Worm (Caenorhabditis elegans) whole organism, young adult: ENCODE results near the gene K10H10.9.
A peak's percentile ranks its signal among the peaks of the same experiment; 100 is the strongest.

Source experiments
- F33H1.4 ChIP-seq: fragments of 200-800 bp; sonication (Bioruptor generic); IDR thresholded peaks from 2 replicates; pipeline ENCODE4 v1.3.6; 2022; ENCODE audit warnings: missing genetic modification reagents, missing genetic modification characterization, missing compliant biosample characterization
- F37B4.10 ChIP-seq: fragments of 200-800 bp; sonication (Bioruptor generic); IDR thresholded peaks from 2 replicates; pipeline ENCODE4 v1.3.6; 2022; ENCODE audit warnings: missing genetic modification characterization, missing compliant biosample characterization
- F57A8.1 ChIP-seq: fragments of 200-800 bp; sonication (Bioruptor generic); optimal IDR thresholded peaks from 2 replicates; lab custom pipeline; 2018; ENCODE audit warnings: mild to moderate bottlenecking, missing genetic modification characterization, moderate library complexity, missing compliant biosample characterization
- T26A5.8 ChIP-seq: sonication (generic microtip); optimal IDR thresholded peaks from 2 replicates; lab custom pipeline; 2016; ENCODE audit warnings: missing genetic modification characterization, missing compliant biosample characterization
- Y53F4B.3 ChIP-seq: fragments of 200-800 bp; sonication (Bioruptor generic); IDR thresholded peaks from 2 replicates; pipeline ENCODE4 v1.3.6; 2022; ENCODE audit warnings: missing genetic modification reagents, missing genetic modification characterization, missing compliant biosample characterization
- Y56A3A.18 ChIP-seq: fragments of 200-800 bp; sonication (Bioruptor generic); IDR thresholded peaks from 2 replicates; pipeline ENCODE4 v1.3.6; 2022; ENCODE audit warnings: missing genetic modification reagents, missing genetic modification characterization, missing compliant biosample characterization
- ama-1 ChIP-seq, 3 experiments: fragments of 150-350 bp in 1 of 3; sonication (generic microtip) in 2 of 3; optimal IDR thresholded peaks; 2 replicates each; lab custom pipeline; 2014 to 2018; ENCODE audit warnings: missing biosample characterization in 2 of 3, missing genetic modification characterization in 2 of 3, missing genetic modification reagents in 2 of 3
- aptf-2 ChIP-seq: fragments of 200-800 bp; sonication (Bioruptor generic); conservative IDR thresholded peaks from 2 replicates; pipeline ENCODE4 v1.3.6; 2022; ENCODE audit warnings: missing genetic modification reagents, missing genetic modification characterization, missing compliant biosample characterization
- attf-5 ChIP-seq: fragments of 200-800 bp; sonication (Bioruptor generic); optimal IDR thresholded peaks from 2 replicates; lab custom pipeline; 2018; ENCODE audit warnings: mild to moderate bottlenecking, missing genetic modification characterization, missing compliant biosample characterization
- attf-6 ChIP-seq: fragments of 200-800 bp; sonication (Bioruptor generic); IDR thresholded peaks from 2 replicates; pipeline ENCODE4 v1.3.6; 2022; ENCODE audit warnings: missing genetic modification reagents, missing genetic modification characterization, missing compliant biosample characterization
- cebp-1 ChIP-seq, 2 experiments: fragments of 200-800 bp in 1 of 2; sonication (Bioruptor generic) in 1 of 2; sonication (generic microtip) in 1 of 2; IDR thresholded peaks in 1 of 2; optimal IDR thresholded peaks in 1 of 2; 2 replicates each; pipeline versions ENCODE4 v1.3.6 to Lab custom; 2017 to 2022; ENCODE audit warnings: missing compliant biosample characterization in 2 of 2, missing genetic modification characterization in 2 of 2, mild to moderate bottlenecking in 1 of 2, missing genetic modification reagents in 1 of 2, moderate library complexity in 1 of 2
- chd-7 ChIP-seq: sonication (generic microtip); optimal IDR thresholded peaks from 2 replicates; lab custom pipeline; 2016; ENCODE audit warnings: mild to moderate bottlenecking, missing genetic modification characterization, moderate library complexity, missing compliant biosample characterization
- dox-1 ChIP-seq: fragments of 200-800 bp; sonication (Bioruptor generic); IDR thresholded peaks from 2 replicates; pipeline ENCODE4 v1.3.6; 2022; ENCODE audit warnings: missing genetic modification reagents, missing genetic modification characterization, missing compliant biosample characterization
- egl-44 ChIP-seq: fragments of 200-800 bp; sonication (Bioruptor generic); IDR thresholded peaks from 2 replicates; pipeline ENCODE4 v1.3.6; 2022; ENCODE audit warnings: missing genetic modification reagents, missing genetic modification characterization, missing compliant biosample characterization
- ekl-4 ChIP-seq: fragments of 200-800 bp; sonication (Bioruptor generic); IDR thresholded peaks from 2 replicates; pipeline ENCODE4 v1.3.6; 2022; ENCODE audit warnings: missing genetic modification reagents, missing genetic modification characterization, missing compliant biosample characterization
- hmg-1.2 ChIP-seq: fragments of 200-800 bp; sonication (Bioruptor generic); IDR thresholded peaks from 2 replicates; pipeline ENCODE4 v1.3.6; 2022; ENCODE audit warnings: missing genetic modification reagents, missing genetic modification characterization, missing compliant biosample characterization
- lin-26 ChIP-seq: fragments of 200-800 bp; sonication (Bioruptor generic); IDR thresholded peaks from 2 replicates; pipeline ENCODE4 v1.3.6; 2022; ENCODE audit warnings: missing genetic modification reagents, missing genetic modification characterization, missing compliant biosample characterization
- lin-35 ChIP-seq, 3 experiments: fragments of 150-350 bp in 2 of 3; sonication (generic microtip) in 1 of 3; optimal IDR thresholded peaks; 2 replicates each; lab custom pipeline; 2014 to 2018; ENCODE audit warnings: missing biosample characterization in 3 of 3, missing genetic modification characterization in 3 of 3, missing genetic modification reagents in 3 of 3
- lsl-1 ChIP-seq: fragments of 200-800 bp; sonication (Bioruptor generic); optimal IDR thresholded peaks from 2 replicates; lab custom pipeline; 2018; ENCODE audit warnings: mild to moderate bottlenecking, missing genetic modification characterization, moderate library complexity, missing compliant biosample characterization
- lsy-27 ChIP-seq: sonication (generic microtip); optimal IDR thresholded peaks from 2 replicates; lab custom pipeline; 2017; ENCODE audit warnings: missing genetic modification characterization, mild to moderate bottlenecking, missing compliant biosample characterization, antibody characterized with exemption, missing genotype, borderline replicate concordance; ENCODE audit not compliant: insufficient read depth
- madf-10 ChIP-seq: sonication (generic microtip); optimal IDR thresholded peaks from 2 replicates; lab custom pipeline; 2016; ENCODE audit warnings: mild to moderate bottlenecking, missing genetic modification characterization, missing compliant biosample characterization
- madf-3 ChIP-seq: fragments of 200-800 bp; sonication (Bioruptor generic); IDR thresholded peaks from 2 replicates; pipeline ENCODE4 v1.3.6; 2022; ENCODE audit warnings: missing genetic modification reagents, missing genetic modification characterization, missing compliant biosample characterization
- mcd-1 ChIP-seq: fragments of 200-800 bp; sonication (Bioruptor generic); IDR thresholded peaks from 2 replicates; pipeline ENCODE4 v1.3.6; 2022; ENCODE audit warnings: missing genetic modification reagents, missing genetic modification characterization, missing compliant biosample characterization
- nfyb-1 ChIP-seq: fragments of 200-800 bp; sonication (Bioruptor generic); IDR thresholded peaks from 2 replicates; pipeline ENCODE4 v1.3.6; 2022; ENCODE audit warnings: missing genetic modification reagents, missing genetic modification characterization, missing compliant biosample characterization
- nhr-120 ChIP-seq: fragments of 200-800 bp; sonication (Bioruptor generic); IDR thresholded peaks from 2 replicates; pipeline ENCODE4 v1.3.6; 2022; ENCODE audit warnings: missing genetic modification characterization, missing compliant biosample characterization
- pbrm-1 ChIP-seq: fragments of 200-800 bp; sonication (Bioruptor generic); IDR thresholded peaks from 2 replicates; pipeline ENCODE4 v1.3.6; 2022; ENCODE audit warnings: missing genetic modification reagents, missing genetic modification characterization, missing compliant biosample characterization
- sptf-2 ChIP-seq: fragments of 200-800 bp; sonication (Bioruptor generic); optimal IDR thresholded peaks from 2 replicates; lab custom pipeline; 2018; ENCODE audit warnings: mild to moderate bottlenecking, missing genetic modification characterization, missing compliant biosample characterization
- zfh-2 ChIP-seq: fragments of 200-800 bp; sonication (Bioruptor generic); conservative IDR thresholded peaks from 2 replicates; pipeline ENCODE4 v1.3.6; 2022; ENCODE audit warnings: missing genetic modification reagents, missing genetic modification characterization, missing compliant biosample characterization
- ztf-18 ChIP-seq: sonication (generic microtip); optimal IDR thresholded peaks from 2 replicates; lab custom pipeline; 2016; ENCODE audit warnings: missing genotype, mild to moderate bottlenecking, missing genetic modification characterization, missing compliant biosample characterization
- ztf-3 ChIP-seq: fragments of 200-800 bp; sonication (Bioruptor generic); optimal IDR thresholded peaks from 2 replicates; lab custom pipeline; 2018; ENCODE audit warnings: mild to moderate bottlenecking, missing genetic modification characterization, missing compliant biosample characterization

Gene K10H10.9

DNA sequence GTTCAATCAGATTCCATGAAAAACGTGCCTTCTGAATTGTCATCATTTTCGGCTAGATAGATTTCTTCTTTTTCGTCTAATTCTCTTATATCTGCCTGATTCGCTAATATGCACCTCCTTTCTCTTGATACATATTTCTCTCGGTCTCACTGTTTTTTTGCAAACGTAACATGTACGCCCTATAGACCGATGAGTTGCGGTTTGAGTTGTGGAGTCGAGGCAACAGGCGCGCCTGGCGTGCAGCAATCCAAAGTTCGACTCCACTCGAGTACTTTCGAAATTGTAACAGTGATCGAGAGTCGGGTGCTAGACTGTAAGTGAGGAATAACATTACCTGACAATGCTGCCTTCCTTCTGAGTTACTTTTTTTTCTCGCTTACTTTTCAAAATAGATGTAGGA, 18.1 kb downstream of the K10H10.9 start (continued):
- TF ChIP-seq lsl-1 (GFP tag; lab: Kevin White, UChicago) (peak; percentile 67), Y56A3A.18 (peak; percentile 96), ztf-3 (GFP tag; lab: Kevin White, UChicago) (peak; percentile 8), madf-3 (GFP tag; lab: Robert Waterston, UW) (0 out of 2 replicates have a peak, but pooled peaks have one; percentile 11), ztf-18 (tag; lab: Kevin White, UChicago) (peak; percentile 87), ama-1 (optimal IDR thresholded peaks at IDR 0.05; lab: Kevin White, UChicago) (peak; percentile 9), ama-1 (GFP tag; optimal IDR thresholded peaks at IDR 0.05; lab: Kevin White, UChicago) (peak; percentile 46 to 95)

DNA sequence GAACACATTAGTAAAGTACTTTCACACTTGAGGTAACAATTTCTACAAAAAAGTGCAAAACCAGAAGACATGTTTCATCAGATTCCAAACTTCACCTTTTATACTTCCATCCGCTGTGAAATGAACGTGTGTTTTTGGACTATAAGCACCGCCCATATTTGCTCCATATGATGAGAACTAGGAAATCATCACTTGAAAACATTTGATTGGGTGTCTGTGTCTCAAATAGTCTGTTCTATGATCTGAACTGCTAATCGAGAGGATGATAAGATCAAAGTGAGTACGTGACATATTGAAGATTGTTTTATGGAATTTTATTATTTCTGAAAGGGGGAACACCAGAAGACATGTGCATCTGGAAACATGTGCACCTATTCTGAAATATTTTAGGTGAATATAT, 19.6 kb downstream of the K10H10.9 start:
- TF ChIP-seq pbrm-1 (GFP tag; lab: Robert Waterston, UW) (no peak), sptf-2 (GFP tag; lab: Kevin White, UChicago) (no peak), lin-26 (0 out of 2 replicates have a peak, but pooled peaks have one; percentile 34)

DNA sequence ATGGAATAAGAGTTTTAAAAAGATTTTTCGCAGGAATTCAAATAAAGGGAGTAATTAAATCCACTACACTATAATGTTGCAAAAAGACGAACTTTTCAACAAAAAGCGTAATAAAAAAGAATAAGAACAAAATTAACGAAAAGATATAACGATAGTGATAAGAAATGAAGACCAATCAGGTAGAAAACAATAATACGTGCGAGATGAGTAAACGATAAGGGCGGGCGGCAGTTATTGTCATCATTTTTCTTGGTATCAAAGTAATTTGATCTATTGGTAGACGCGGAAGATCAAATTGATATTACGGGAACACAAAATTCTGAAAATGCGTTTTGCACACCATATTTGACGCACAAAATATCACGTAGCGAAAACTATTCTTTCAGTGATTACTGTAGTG, 20.5 kb downstream of the K10H10.9 start:
- no peak for TF ChIP-seq aptf-2 (GFP tag; lab: Robert Waterston, UW)
- no peak for TF ChIP-seq ztf-18 (tag; lab: Kevin White, UChicago)
- TF ChIP-seq F33H1.4 (GFP tag; lab: Robert Waterston, UW): no peak
- TF ChIP-seq T26A5.8 (tag; lab: Kevin White, UChicago): no peak
- no peak for TF ChIP-seq madf-10
- TF ChIP-seq nhr-120 (GFP tag; lab: Robert Waterston, UW): no peak
- no peak for TF ChIP-seq mcd-1
- TF ChIP-seq attf-5 (GFP tag; lab: Kevin White, UChicago): no peak
- no peak for TF ChIP-seq pbrm-1 (GFP tag; lab: Robert Waterston, UW)

DNA sequence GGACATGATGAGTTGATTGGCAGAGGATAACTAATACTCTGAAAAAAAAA, 20.7 kb downstream of the K10H10.9 start, which contains the start of gene cysl-2:
TSS of gene cysl-2 (minus strand) at position 38 of the 50 bp plus-strand sequence.
- TF ChIP-seq mcd-1: 0 out of 2 replicates have a peak, but pooled peaks have one; percentile 3
- no peak for TF ChIP-seq F57A8.1 (GFP tag; lab: Kevin White, UChicago)

DNA sequence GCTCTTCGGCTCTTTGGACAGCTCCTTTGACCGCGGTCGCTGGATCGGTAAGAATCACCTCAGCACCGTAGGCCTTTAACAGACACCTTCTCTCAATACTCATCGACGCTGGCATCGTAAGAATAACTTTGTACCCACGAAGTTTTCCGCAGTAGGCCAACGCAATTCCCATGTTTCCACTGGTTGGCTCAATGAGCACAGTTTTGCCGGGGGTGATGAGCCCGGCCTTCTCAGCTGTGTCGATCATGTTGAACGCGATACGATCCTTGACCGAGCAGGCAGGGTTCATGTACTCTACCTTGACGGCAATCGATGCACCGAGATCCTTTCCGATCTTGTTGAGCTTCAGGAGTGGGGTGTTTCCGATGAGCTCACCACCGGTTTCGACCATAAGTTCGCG, 20.9 kb downstream of the K10H10.9 start:
- no peak for TF ChIP-seq hmg-1.2
- TF ChIP-seq egl-44 (GFP tag; lab: Robert Waterston, UW): no peak
- peak; percentile 18 for TF ChIP-seq chd-7 (tag; lab: Kevin White, UChicago)
- TF ChIP-seq zfh-2 (GFP tag; lab: Robert Waterston, UW): peak; percentile 52; the same call in 1 of the 2 replicates
- no peak for TF ChIP-seq Y53F4B.3 (GFP tag; lab: Robert Waterston, UW)
- TF ChIP-seq ama-1 (optimal IDR thresholded peaks at IDR 0.05; lab: Kevin White, UChicago): peak; percentile 31
- TF ChIP-seq ama-1 (GFP tag; optimal IDR thresholded peaks at IDR 0.05; lab: Kevin White, UChicago): no peak
- no peak for TF ChIP-seq attf-6 (GFP tag; lab: Robert Waterston, UW)
- 0 out of 2 replicates have a peak, but pooled peaks have one; percentile 11 for TF ChIP-seq ekl-4 (GFP tag; lab: Robert Waterston, UW)
- no peak for TF ChIP-seq cebp-1 (GFP tag; IDR thresholded peaks at IDR 0.05; lab: Robert Waterston, UW)
- no peak for TF ChIP-seq cebp-1 (tag; optimal IDR thresholded peaks at IDR 0.05; lab: Kevin White, UChicago)
- TF ChIP-seq lin-26: peak; percentile 57; the same call in 1 of the 2 replicates
- TF ChIP-seq lsy-27 (tag; lab: Kevin White, UChicago): no peak
- TF ChIP-seq dox-1: no peak
- 0 out of 2 replicates have a peak, but pooled peaks have one; percentile 12 for TF ChIP-seq mcd-1
- no peak for TF ChIP-seq attf-5 (GFP tag; lab: Kevin White, UChicago)
- 0 out of 2 replicates have a peak, but pooled peaks have one; percentile 39 for TF ChIP-seq nfyb-1 (GFP tag; lab: Robert Waterston, UW)

DNA sequence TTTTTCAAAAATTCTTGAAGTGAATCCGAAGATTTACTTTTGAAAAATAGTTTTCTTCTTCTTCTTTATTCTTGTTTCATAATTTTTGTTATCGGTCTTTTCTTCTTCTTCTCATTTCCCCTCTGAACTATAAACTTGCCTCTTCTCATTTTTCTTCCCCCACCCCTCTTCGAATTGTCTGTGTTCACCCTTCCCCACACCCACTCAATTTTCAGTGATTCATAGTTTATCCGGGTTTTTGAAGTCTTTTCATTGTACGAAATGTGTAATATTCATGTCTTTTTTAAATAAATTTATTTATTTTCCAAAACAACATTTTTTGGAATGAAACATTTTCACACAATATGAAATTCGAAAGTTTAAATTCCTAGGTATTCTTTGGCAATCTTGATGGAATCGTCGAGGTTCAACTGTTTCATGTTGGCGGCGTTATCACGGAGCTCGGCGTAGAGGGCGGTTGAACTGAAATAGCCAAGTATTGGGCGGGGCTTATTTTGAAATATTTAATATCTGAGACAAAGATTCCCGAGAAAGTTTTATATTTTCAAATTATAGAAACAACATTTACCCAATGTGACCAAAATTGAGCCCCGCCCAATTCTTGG, 22.2 kb downstream of the K10H10.9 start:
- TF ChIP-seq lin-35 (GFP tag; optimal IDR thresholded peaks at IDR 0.05; lab: Kevin White, UChicago) (peak in 1 of 3 experiments; percentile 15), lin-26 (0 out of 2 replicates have a peak, but pooled peaks have one; percentile 4), lsl-1 (GFP tag; lab: Kevin White, UChicago) (no peak), ama-1 (optimal IDR thresholded peaks at IDR 0.05; lab: Kevin White, UChicago) (peak; percentile 69), ama-1 (GFP tag; optimal IDR thresholded peaks at IDR 0.05; lab: Kevin White, UChicago) (no peak), F37B4.10 (no peak)
- TF ChIP-seq, all 124 proteins: peak for 3
